Worm (Caenorhabditis elegans) whole organism, L2 larva: ENCODE measurements around the gene F25B3.4.
A peak's percentile ranks its signal among the peaks of the same experiment; 100 is the strongest.

Experiments used
- F13H6.1 ChIP-seq: sonication (generic microtip); optimal IDR thresholded peaks from 2 replicates; lab custom pipeline; 2016; ENCODE audit warnings: missing genetic modification characterization, missing compliant biosample characterization
- R02D3.7 ChIP-seq: fragments of 150-350 bp; optimal IDR thresholded peaks from 2 replicates; lab custom pipeline; 2014; ENCODE audit warnings: missing biosample characterization, missing genetic modification characterization
- Y55F3AM.14 ChIP-seq: fragments of 200-800 bp; sonication (Bioruptor generic); optimal IDR thresholded peaks from 2 replicates; lab custom pipeline; 2018; ENCODE audit warnings: mild to moderate bottlenecking, missing genetic modification characterization, missing compliant biosample characterization
- aly-2 ChIP-seq: fragments of 150-350 bp; optimal IDR thresholded peaks from 2 replicates; lab custom pipeline; 2014; ENCODE audit warnings: missing biosample characterization, missing genetic modification characterization
- ama-1 ChIP-seq: fragments of 150-350 bp; optimal IDR thresholded peaks from 2 replicates; lab custom pipeline; 2018; ENCODE audit warnings: inconsistent platforms
- blmp-1 ChIP-seq: sonication (generic microtip); optimal IDR thresholded peaks from 2 replicates; lab custom pipeline; 2017; ENCODE audit warnings: missing genetic modification characterization, mild to moderate bottlenecking, missing compliant biosample characterization, antibody characterized with exemption, moderate library complexity; ENCODE audit not compliant: insufficient read depth
- ceh-16 ChIP-seq: fragments of 150-350 bp; optimal IDR thresholded peaks from 2 replicates; lab custom pipeline; 2014; ENCODE audit warnings: missing biosample characterization, missing genetic modification characterization
- crh-2 ChIP-seq: sonication (generic microtip); optimal IDR thresholded peaks from 2 replicates; lab custom pipeline; 2017; ENCODE audit warnings: missing biosample characterization, missing genetic modification characterization
- dmd-4 ChIP-seq: sonication (generic microtip); optimal IDR thresholded peaks from 2 replicates; lab custom pipeline; 2017; ENCODE audit warnings: missing biosample characterization, missing genetic modification characterization
- egl-27 ChIP-seq: sonication (generic microtip); optimal IDR thresholded peaks from 3 replicates; lab custom pipeline; 2017; ENCODE audit warnings: missing biosample characterization, missing genetic modification reagents, missing genetic modification characterization
- fos-1 ChIP-seq: fragments of 150-350 bp; optimal IDR thresholded peaks from 2 replicates; lab custom pipeline; 2014; ENCODE audit warnings: missing biosample characterization, missing genetic modification characterization
- gmeb-1 ChIP-seq: fragments of 150-350 bp; optimal IDR thresholded peaks from 2 replicates; lab custom pipeline; 2014; ENCODE audit warnings: missing biosample characterization, missing genetic modification characterization
- lin-11 ChIP-seq: fragments of 150-350 bp; sonication (generic microtip); optimal IDR thresholded peaks from 2 replicates; lab custom pipeline; 2014; ENCODE audit warnings: missing biosample characterization, missing genetic modification characterization, inconsistent platforms, mixed read lengths
- lsy-2 ChIP-seq, 2 experiments: fragments of 150-350 bp in 1 of 2; sonication (generic microtip) in 1 of 2; optimal IDR thresholded peaks; 2 replicates each; lab custom pipeline; 2014 to 2017; ENCODE audit warnings: missing biosample characterization in 2 of 2, missing genetic modification characterization in 2 of 2
- mab-5 ChIP-seq: fragments of 150-350 bp; optimal IDR thresholded peaks from 2 replicates; lab custom pipeline; 2014; ENCODE audit warnings: missing biosample characterization, missing genetic modification characterization
- mbf-1 ChIP-seq: sonication (generic microtip); optimal IDR thresholded peaks from 2 replicates; lab custom pipeline; 2017; ENCODE audit warnings: missing biosample characterization, missing genetic modification characterization
- nhr-10 ChIP-seq: sonication (generic microtip); optimal IDR thresholded peaks from 2 replicates; lab custom pipeline; 2017; ENCODE audit warnings: missing biosample characterization, missing genetic modification characterization
- nhr-11 ChIP-seq: fragments of 150-350 bp; optimal IDR thresholded peaks from 2 replicates; lab custom pipeline; 2014; ENCODE audit warnings: missing biosample characterization, missing genetic modification characterization
- nhr-12 ChIP-seq: fragments of 150-350 bp; optimal IDR thresholded peaks from 2 replicates; lab custom pipeline; 2014; ENCODE audit warnings: missing biosample characterization, missing genetic modification characterization
- nhr-129 ChIP-seq: fragments of 150-350 bp; optimal IDR thresholded peaks from 2 replicates; lab custom pipeline; 2014; ENCODE audit warnings: missing biosample characterization, missing genetic modification characterization
- nhr-21 ChIP-seq: fragments of 150-350 bp; optimal IDR thresholded peaks from 2 replicates; lab custom pipeline; 2014; ENCODE audit warnings: missing biosample characterization, missing genetic modification characterization
- nhr-23 ChIP-seq: fragments of 150-350 bp; optimal IDR thresholded peaks from 2 replicates; lab custom pipeline; 2014; ENCODE audit warnings: missing biosample characterization, missing genetic modification reagents, missing genetic modification characterization
- nhr-237 ChIP-seq: fragments of 150-350 bp; optimal IDR thresholded peaks from 2 replicates; lab custom pipeline; 2014; ENCODE audit warnings: missing biosample characterization, missing genetic modification characterization
- nhr-25 ChIP-seq: fragments of 150-350 bp; sonication (generic microtip); optimal IDR thresholded peaks from 3 replicates; lab custom pipeline; 2014; ENCODE audit warnings: missing biosample characterization, missing genetic modification characterization
- nhr-6 ChIP-seq: fragments of 150-350 bp; optimal IDR thresholded peaks from 2 replicates; lab custom pipeline; 2014; ENCODE audit warnings: missing biosample characterization, missing genetic modification characterization
- nhr-77 ChIP-seq: fragments of 150-350 bp; optimal IDR thresholded peaks from 2 replicates; lab custom pipeline; 2014; ENCODE audit warnings: missing biosample characterization, missing genetic modification characterization
- peb-1 ChIP-seq: fragments of 150-350 bp; optimal IDR thresholded peaks from 2 replicates; lab custom pipeline; 2014; ENCODE audit warnings: missing biosample characterization, missing genetic modification characterization
- sma-3 ChIP-seq: sonication (generic microtip); optimal IDR thresholded peaks from 2 replicates; lab custom pipeline; 2016; ENCODE audit warnings: missing genetic modification reagents, missing genetic modification characterization, missing compliant biosample characterization
- sma-9 ChIP-seq, 2 experiments: fragments of 150-350 bp in 1 of 2; sonication (generic microtip) in 1 of 2; optimal IDR thresholded peaks; 2 replicates each; lab custom pipeline; 2014 to 2016; ENCODE audit warnings: missing genetic modification characterization in 2 of 2, mild to moderate bottlenecking in 1 of 2, missing biosample characterization in 1 of 2, missing compliant biosample characterization in 1 of 2, missing genetic modification reagents in 1 of 2, moderate library complexity in 1 of 2
- snpc-4 ChIP-seq: fragments of 150-350 bp; optimal IDR thresholded peaks from 2 replicates; lab custom pipeline; 2014; ENCODE audit warnings: missing biosample characterization, missing genetic modification characterization
- unc-39 ChIP-seq: fragments of 150-350 bp; optimal IDR thresholded peaks from 2 replicates; lab custom pipeline; 2014; ENCODE audit warnings: missing biosample characterization, missing genetic modification characterization
- unc-62 ChIP-seq: fragments of 150-350 bp; optimal IDR thresholded peaks from 2 replicates; lab custom pipeline; 2014; ENCODE audit warnings: missing biosample characterization, missing genetic modification reagents, missing genetic modification characterization
- zag-1 ChIP-seq: fragments of 150-350 bp; optimal IDR thresholded peaks from 2 replicates; lab custom pipeline; 2014; ENCODE audit warnings: missing biosample characterization, missing genetic modification characterization
- ztf-1 ChIP-seq: fragments of 200-800 bp; sonication (Bioruptor generic); conservative IDR thresholded peaks from 2 replicates; pipeline ENCODE4 v1.3.6; 2022; ENCODE audit warnings: missing genetic modification characterization, missing compliant biosample characterization
- ztf-11 ChIP-seq: sonication (generic microtip); optimal IDR thresholded peaks from 2 replicates; lab custom pipeline; 2017; ENCODE audit warnings: missing biosample characterization, missing genetic modification characterization
- ztf-4 ChIP-seq: fragments of 150-350 bp; optimal IDR thresholded peaks from 2 replicates; lab custom pipeline; 2014; ENCODE audit warnings: missing biosample characterization, missing genetic modification characterization

The F25B3.4 gene

DNA sequence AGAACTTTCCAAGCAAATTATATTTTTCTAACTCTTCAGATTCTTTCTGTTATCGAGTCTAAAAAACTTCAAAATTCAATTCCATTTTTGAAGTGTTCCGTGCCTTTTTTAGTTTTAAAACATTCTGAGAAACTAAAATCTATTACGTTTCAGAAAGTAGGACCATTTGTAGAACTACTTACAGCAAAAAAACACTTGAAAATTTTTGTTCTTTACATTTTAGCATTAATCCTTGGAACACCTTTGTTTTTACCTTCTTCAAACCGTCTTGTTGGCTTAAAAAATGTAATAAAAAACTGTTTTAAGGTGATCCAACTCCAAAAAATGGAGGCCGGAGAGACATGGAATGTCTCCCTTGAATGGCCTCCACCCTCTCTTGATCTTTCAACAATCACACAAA, 39.6 kb upstream of the F25B3.4 start, which contains the start of gene dop-2:
Gene dop-2, plus strand, starts transcription at position 301 of the 400 bp plus-strand sequence.
- TF ChIP-seq ama-1 (lab: Kevin White, UChicago) (no peak), nhr-23 (no peak), nhr-10 (tag; lab: Kevin White, UChicago) (no peak), sma-3 (no peak), nhr-6 (tag; lab: Kevin White, UChicago) (no peak), blmp-1 (tag; lab: Kevin White, UChicago) (no peak), nhr-129 (no peak), gmeb-1 (tag; lab: Kevin White, UChicago) (no peak), nhr-25 (no peak)
- TF ChIP-seq, all 48 proteins: peak for 0

DNA sequence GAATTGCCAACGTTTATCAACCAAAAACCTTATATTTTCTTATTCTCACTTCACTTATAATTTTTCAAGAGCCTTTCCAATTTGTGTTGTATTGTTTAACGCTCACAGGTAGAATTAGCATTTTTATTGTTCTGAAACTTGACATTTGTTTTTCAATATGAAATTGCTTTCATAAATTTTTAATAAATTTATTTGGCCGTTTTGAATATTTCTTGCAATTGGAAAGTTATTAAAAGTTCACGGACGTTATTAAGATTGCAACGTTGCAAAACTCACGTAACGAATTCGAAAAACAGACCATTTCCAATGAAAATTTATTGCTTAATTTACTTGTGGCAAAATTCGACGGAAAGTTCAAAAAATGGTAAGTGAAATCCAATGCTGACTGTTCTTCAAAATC, 21.7 kb upstream of the F25B3.4 start, which contains the start of gene K09G1.2:
Gene K09G1.2, plus strand, starts transcription at position 301 of the 400 bp plus-strand sequence.
- TF ChIP-seq nhr-11 (tag; lab: Kevin White, UChicago) (no peak), dmd-4 (tag; lab: Kevin White, UChicago) (no peak), unc-39 (tag; lab: Kevin White, UChicago) (no peak), ztf-11 (tag; lab: Kevin White, UChicago) (no peak), egl-27 (tag; lab: Kevin White, UChicago) (no peak), peb-1 (tag; lab: Kevin White, UChicago) (no peak), Y55F3AM.14 (GFP tag; lab: Kevin White, UChicago) (no peak), ztf-4 (tag; lab: Kevin White, UChicago) (no peak), F13H6.1 (tag; lab: Kevin White, UChicago) (no peak)
- TF ChIP-seq, all 48 proteins: peak for 0

DNA sequence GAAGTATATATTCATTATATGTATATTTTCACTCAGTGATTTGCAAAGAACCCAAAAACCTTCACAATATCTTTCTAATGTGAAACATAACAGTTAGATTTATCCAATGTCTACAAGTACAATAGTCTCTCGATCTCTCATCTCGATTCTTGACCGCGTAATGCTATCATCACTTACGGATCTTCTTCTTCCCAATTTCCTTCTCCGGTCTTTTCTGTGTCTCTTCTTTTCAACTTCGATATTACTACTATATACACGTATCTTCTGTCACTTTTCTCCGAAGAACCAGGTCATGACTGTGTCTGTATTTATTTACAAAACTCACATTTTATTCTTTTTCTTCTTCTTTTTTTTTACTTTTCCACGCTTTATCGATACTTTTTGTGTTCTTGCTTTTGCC, 20.0 kb upstream of the F25B3.4 start:
- TF ChIP-seq nhr-21 (tag; lab: Kevin White, UChicago) (peak; percentile 20), fos-1 (peak; percentile 18), sma-3 (peak; percentile 24), sma-9 (GFP tag; optimal IDR thresholded peaks at IDR 0.05; lab: Kevin White, UChicago) (peak; percentile 49), sma-9 (tag; optimal IDR thresholded peaks at IDR 0.05; lab: Kevin White, UChicago) (no peak), blmp-1 (tag; lab: Kevin White, UChicago) (no peak), aly-2 (no peak)

DNA sequence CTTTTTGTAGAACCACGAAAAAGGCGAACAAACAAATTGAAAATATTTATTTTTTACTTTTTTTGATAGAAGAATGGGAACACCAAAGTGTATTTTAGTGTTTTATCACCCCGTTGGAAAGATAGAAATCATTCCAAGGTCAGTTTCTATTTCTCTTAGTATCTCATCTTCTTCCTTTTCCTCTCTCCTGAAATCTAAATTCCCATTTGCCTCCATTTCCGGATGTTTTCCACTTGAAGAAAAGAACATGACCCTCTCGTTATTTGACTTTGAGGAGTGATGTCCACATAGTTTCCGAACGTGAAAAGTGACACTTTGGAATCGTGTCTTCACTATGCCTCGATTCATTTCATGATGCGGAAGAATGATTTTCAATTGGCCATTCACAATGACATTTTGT, 19.0 kb upstream of the F25B3.4 start:
- TF ChIP-seq crh-2 (tag; lab: Kevin White, UChicago) (no peak), ztf-1 (GFP tag; lab: Robert Waterston, UW) (no peak), nhr-25 (peak; percentile 14), nhr-11 (tag; lab: Kevin White, UChicago) (no peak)
- TF ChIP-seq, all 48 proteins: peak for 1

DNA sequence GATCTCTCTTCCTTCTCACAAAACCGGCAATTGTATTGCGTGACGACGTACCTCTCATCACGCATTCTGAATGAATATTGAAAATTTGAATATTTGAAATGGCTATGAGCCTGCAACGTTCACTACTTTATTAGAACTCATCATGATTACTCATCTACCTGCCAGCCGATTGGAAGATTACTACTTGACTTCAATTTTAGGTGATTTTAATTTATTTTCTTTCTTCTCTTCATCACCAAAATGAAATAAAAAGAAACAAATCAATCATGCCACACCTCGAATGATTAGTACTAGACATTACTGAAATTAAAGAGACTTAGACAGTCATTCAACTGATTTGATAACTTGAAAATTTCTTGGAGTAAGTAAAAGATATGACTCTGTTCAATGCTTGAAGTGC, 15.7 kb upstream of the F25B3.4 start:
- peak; percentile 67 for TF ChIP-seq crh-2 (tag; lab: Kevin White, UChicago)
- TF ChIP-seq nhr-129 = no peak

DNA sequence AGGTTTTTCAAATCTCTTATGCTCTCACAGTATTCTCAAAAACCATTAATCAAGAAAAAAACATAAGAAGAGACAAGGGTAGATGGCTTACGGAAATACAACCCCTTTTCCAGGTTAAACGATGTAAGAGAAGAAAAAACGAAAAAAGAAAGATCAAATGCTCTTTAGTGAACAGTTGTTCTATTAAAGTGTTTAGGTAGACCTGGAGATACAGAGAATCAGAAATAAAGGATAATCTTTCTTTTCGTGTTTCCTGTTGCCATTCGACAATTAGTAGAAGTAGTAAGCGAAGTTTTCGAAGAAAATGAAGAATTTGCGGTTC, 14.7 kb upstream of the F25B3.4 start, which contains the start of gene K09G1.1:
Gene K09G1.1, plus strand, starts transcription at position 223 of the 322 bp plus-strand sequence.
- TF ChIP-seq zag-1 (tag; lab: Kevin White, UChicago) = no peak
- no peak for TF ChIP-seq nhr-10 (tag; lab: Kevin White, UChicago)
- TF ChIP-seq crh-2 (tag; lab: Kevin White, UChicago) = no peak
- TF ChIP-seq R02D3.7 (tag; lab: Kevin White, UChicago) = no peak
- no peak for TF ChIP-seq ztf-1 (GFP tag; lab: Robert Waterston, UW)
- no peak for TF ChIP-seq aly-2

DNA sequence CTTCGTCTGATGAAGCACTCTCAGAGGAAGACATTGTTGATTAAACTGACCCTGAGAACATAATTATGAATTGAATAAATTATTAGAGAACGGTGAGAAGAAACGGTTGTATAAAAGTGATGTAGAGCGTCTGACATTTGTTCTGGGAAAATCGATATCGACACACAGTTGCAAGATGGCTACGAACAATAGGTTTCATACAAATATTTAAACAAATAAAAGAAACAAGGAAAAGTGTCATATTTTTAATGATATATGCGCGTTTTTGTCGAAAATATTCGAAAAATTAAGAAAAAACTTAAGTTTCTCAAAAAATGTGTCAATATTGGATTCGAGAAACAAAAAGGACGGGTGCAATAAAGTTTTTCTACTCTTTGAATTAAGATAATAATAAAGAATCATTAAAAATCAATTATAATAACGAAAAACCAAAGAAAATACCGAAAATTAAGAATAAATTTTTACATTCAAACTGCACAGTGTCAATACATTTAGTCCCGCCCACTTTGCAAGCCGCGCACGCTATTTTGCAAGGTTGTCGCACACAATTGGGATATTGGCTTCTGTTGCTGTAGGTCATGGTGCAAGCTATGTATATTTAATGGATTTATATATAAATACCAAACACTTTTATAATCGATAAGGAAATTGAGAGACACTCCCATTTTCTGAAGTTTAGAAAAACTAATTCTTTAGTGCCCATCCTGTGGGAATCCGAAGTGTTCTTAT, 14.2 kb upstream of the F25B3.4 start, which contains the start of gene rtfo-1:
Gene rtfo-1, minus strand, starts transcription at position 51 of the 729 bp plus-strand sequence.
- TF ChIP-seq egl-27 (tag; lab: Kevin White, UChicago) (no peak), nhr-77 (no peak), blmp-1 (tag; lab: Kevin White, UChicago) (no peak), sma-9 (GFP tag; optimal IDR thresholded peaks at IDR 0.05; lab: Kevin White, UChicago) (peak; percentile 30), sma-9 (tag; optimal IDR thresholded peaks at IDR 0.05; lab: Kevin White, UChicago) (no peak), crh-2 (tag; lab: Kevin White, UChicago) (no peak), nhr-21 (tag; lab: Kevin White, UChicago) (no peak), nhr-12 (tag; lab: Kevin White, UChicago) (no peak), snpc-4 (tag; lab: Kevin White, UChicago) (no peak), dmd-4 (tag; lab: Kevin White, UChicago) (no peak), ceh-16 (no peak), R02D3.7 (tag; lab: Kevin White, UChicago) (no peak), lin-11 (tag; lab: Kevin White, UChicago) (peak; percentile 64), peb-1 (tag; lab: Kevin White, UChicago) (no peak), ztf-1 (GFP tag; lab: Robert Waterston, UW) (no peak), mbf-1 (tag; lab: Kevin White, UChicago) (no peak), nhr-237 (tag; lab: Kevin White, UChicago) (no peak), lsy-2 (tag; optimal IDR thresholded peaks at IDR 0.05; lab: Kevin White, UChicago) (no peak), sma-3 (peak; percentile 41), nhr-6 (tag; lab: Kevin White, UChicago) (no peak), zag-1 (tag; lab: Kevin White, UChicago) (no peak), nhr-129 (peak; percentile 50), unc-39 (tag; lab: Kevin White, UChicago) (no peak), mab-5 (tag; lab: Kevin White, UChicago) (peak; percentile 16), unc-62 (no peak), aly-2 (no peak)
